Worm (Caenorhabditis elegans): ENCODE results near the gene eng-1.

eng-1 gene

ce11 chrIII:5871760-5872159 lies 3.5 kb upstream of the eng-1 start, which contains the start of the genes F01F1.11 and F01F1.3:
F01F1.11 (minus strand) TSS chrIII:5871877.
F01F1.3 (plus strand) TSS chrIII:5871938.
- TF ChIP-seq ets-4 (tag; optimal IDR thresholded peaks at IDR 0.05) = peak; percentile 99
- TF ChIP-seq ceh-48 (tag; optimal IDR thresholded peaks at IDR 0.05) = no peak
- peak; percentile 7 for TF ChIP-seq nfya-1 (tag; optimal IDR thresholded peaks at IDR 0.05)
- peak; percentile 80 for TF ChIP-seq ceh-2 (tag; optimal IDR thresholded peaks at IDR 0.05)
- TF ChIP-seq hlh-6 (tag; optimal IDR thresholded peaks at IDR 0.05) = no peak
- TF ChIP-seq pax-1 (tag; optimal IDR thresholded peaks at IDR 0.05) = peak; percentile 14
- peak; percentile 19 for TF ChIP-seq F13H6.1 (tag; optimal IDR thresholded peaks at IDR 0.05)
- TF ChIP-seq fax-1 (tag; optimal IDR thresholded peaks at IDR 0.05) = peak; percentile 53
- peak; percentile 37 for TF ChIP-seq ceh-34 (tag; optimal IDR thresholded peaks at IDR 0.05)
- TF ChIP-seq rnt-1 (tag; optimal IDR thresholded peaks at IDR 0.05) = peak; percentile 37
- TF ChIP-seq tbx-7 (tag; optimal IDR thresholded peaks at IDR 0.05) = peak; percentile 64
- no peak for TF ChIP-seq ceh-22 (tag; optimal IDR thresholded peaks at IDR 0.05)
- peak; percentile 35 for TF ChIP-seq ceh-14 (tag; optimal IDR thresholded peaks at IDR 0.05)
- no peak for TF ChIP-seq pros-1 (tag; optimal IDR thresholded peaks at IDR 0.05)
- peak; percentile 89 for TF ChIP-seq ceh-31 (tag; optimal IDR thresholded peaks at IDR 0.05)
- peak; percentile 62 for TF ChIP-seq ref-2 (tag; optimal IDR thresholded peaks at IDR 0.05)
- no peak for TF ChIP-seq elt-4 (tag; optimal IDR thresholded peaks at IDR 0.05)
- peak; percentile 38 for TF ChIP-seq zip-5 (tag; optimal IDR thresholded peaks at IDR 0.05)
- TF ChIP-seq ceh-30 (tag; optimal IDR thresholded peaks at IDR 0.05) = no peak
- TF ChIP-seq elt-2 (tag; optimal IDR thresholded peaks at IDR 0.05) = peak; percentile 38
- TF ChIP-seq C08G9.2 (tag; optimal IDR thresholded peaks at IDR 0.05) = peak; percentile 86
- TF ChIP-seq tbx-2 (tag; optimal IDR thresholded peaks at IDR 0.05) = peak; percentile 85
- peak; percentile 50 for TF ChIP-seq unc-42 (tag; optimal IDR thresholded peaks at IDR 0.05)

- TF ChIP-seq pax-1 (tag; optimal IDR thresholded peaks at IDR 0.05) = no peak
- no peak for TF ChIP-seq hlh-15 (tag; optimal IDR thresholded peaks at IDR 0.05)
- no peak for TF ChIP-seq eyg-1 (tag; optimal IDR thresholded peaks at IDR 0.05)
- no peak for TF ChIP-seq zip-5 (tag; optimal IDR thresholded peaks at IDR 0.05)
- TF ChIP-seq ttx-3 (tag; optimal IDR thresholded peaks at IDR 0.05) = no peak
- no peak for TF ChIP-seq sox-4 (tag; optimal IDR thresholded peaks at IDR 0.05)
- no peak for TF ChIP-seq ceh-34 (tag; optimal IDR thresholded peaks at IDR 0.05)
- TF ChIP-seq elt-4 (tag; optimal IDR thresholded peaks at IDR 0.05) = no peak
- TF ChIP-seq ceh-24 (tag; optimal IDR thresholded peaks at IDR 0.05) = no peak
- no peak for TF ChIP-seq elt-2 (tag; optimal IDR thresholded peaks at IDR 0.05)
- no peak for TF ChIP-seq ref-2 (tag; optimal IDR thresholded peaks at IDR 0.05)
- no peak for TF ChIP-seq ahr-1 (tag; optimal IDR thresholded peaks at IDR 0.05)
- no peak for TF ChIP-seq tbx-7 (tag; optimal IDR thresholded peaks at IDR 0.05)
- TF ChIP-seq ceh-9 (tag; optimal IDR thresholded peaks at IDR 0.05) = no peak
- TF ChIP-seq tbx-2 (tag; optimal IDR thresholded peaks at IDR 0.05) = no peak
- TF ChIP-seq gmeb-2 (tag; optimal IDR thresholded peaks at IDR 0.05) = no peak
Measured at ce11 chrIII:5869429-5869828, 1.1 kb upstream of the eng-1 start, which contains the start of gene F01F1.15. F01F1.15 (minus strand) TSS chrIII:5869529.

ce11 chrIII:5864270-5864669 lies 4.0 kb downstream of the eng-1 start, which contains the start of gene rabn-5:
rabn-5 (plus strand) TSS chrIII:5864553.
- TF ChIP-seq unc-55 (GFP tag; optimal IDR thresholded peaks at IDR 0.05) = peak; percentile 12
- no peak for TF ChIP-seq pag-3 (tag; optimal IDR thresholded peaks at IDR 0.05; ENCODE audit: borderline replicate concordance)
- peak; percentile 42 for TF ChIP-seq ets-4 (tag; optimal IDR thresholded peaks at IDR 0.05)
- TF ChIP-seq pros-1 (tag; optimal IDR thresholded peaks at IDR 0.05) = no peak
- peak; percentile 58 for TF ChIP-seq unc-42 (tag; optimal IDR thresholded peaks at IDR 0.05)

DNA sequence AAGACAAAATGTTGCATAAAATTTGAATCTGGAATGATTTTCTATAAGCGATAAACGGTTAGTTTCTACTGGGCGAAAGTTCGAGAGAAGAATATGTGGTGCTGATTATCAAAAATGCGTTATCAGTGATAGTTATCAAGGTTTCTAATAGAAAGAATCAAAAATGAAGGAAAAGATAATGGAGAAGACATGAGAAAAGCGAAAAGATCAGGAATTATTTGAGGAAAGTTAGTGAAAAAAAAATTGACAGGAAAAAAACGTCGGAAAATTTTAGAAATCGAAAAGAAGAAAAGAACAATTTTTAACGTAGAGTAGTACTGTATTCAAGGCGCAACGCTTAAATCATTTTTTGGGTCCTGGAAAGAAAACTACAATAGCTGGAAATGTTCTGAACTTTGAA lies 4.5 kb downstream of the eng-1 start, which contains the start of gene dnpp-1:
Gene dnpp-1, minus strand, starts transcription at position 30 of the 400 bp plus-strand sequence.
- TF ChIP-seq F13H6.1 (tag; optimal IDR thresholded peaks at IDR 0.05) = no peak
- TF ChIP-seq elt-2 (tag; optimal IDR thresholded peaks at IDR 0.05) = peak; percentile 95

- TF ChIP-seq pax-1 (tag; optimal IDR thresholded peaks at IDR 0.05) (no peak), che-1 (tag; optimal IDR thresholded peaks at IDR 0.05) (no peak), ceh-30 (tag; optimal IDR thresholded peaks at IDR 0.05) (no peak), unc-55 (GFP tag; optimal IDR thresholded peaks at IDR 0.05) (no peak), fkh-6 (tag; optimal IDR thresholded peaks at IDR 0.05) (no peak), hlh-6 (tag; optimal IDR thresholded peaks at IDR 0.05) (no peak), hlh-15 (tag; optimal IDR thresholded peaks at IDR 0.05) (no peak), pha-4 (tag; optimal IDR thresholded peaks at IDR 0.05) (no peak), ceh-31 (tag; optimal IDR thresholded peaks at IDR 0.05) (no peak), unc-42 (tag; optimal IDR thresholded peaks at IDR 0.05) (no peak), fax-1 (tag; optimal IDR thresholded peaks at IDR 0.05) (no peak), unc-3 (GFP tag; conservative IDR thresholded peaks at IDR 0.05) (no peak), unc-3 (tag; optimal IDR thresholded peaks at IDR 0.05) (no peak), mec-3 (tag; optimal IDR thresholded peaks at IDR 0.05; ENCODE audit: borderline replicate concordance) (no peak), ahr-1 (tag; optimal IDR thresholded peaks at IDR 0.05) (no peak), ceh-2 (tag; optimal IDR thresholded peaks at IDR 0.05) (no peak), ceh-22 (tag; optimal IDR thresholded peaks at IDR 0.05) (no peak)
Measured at ce11 chrIII:5859008-5859407, 9.3 kb downstream of the eng-1 start, which contains the start of gene dpf-4. dpf-4 (plus strand) TSS chrIII:5859308.

Measured in whole organism, late embryonic.